Fruit fly (Drosophila melanogaster): ENCODE measurements around the gene osa.

DNA sequence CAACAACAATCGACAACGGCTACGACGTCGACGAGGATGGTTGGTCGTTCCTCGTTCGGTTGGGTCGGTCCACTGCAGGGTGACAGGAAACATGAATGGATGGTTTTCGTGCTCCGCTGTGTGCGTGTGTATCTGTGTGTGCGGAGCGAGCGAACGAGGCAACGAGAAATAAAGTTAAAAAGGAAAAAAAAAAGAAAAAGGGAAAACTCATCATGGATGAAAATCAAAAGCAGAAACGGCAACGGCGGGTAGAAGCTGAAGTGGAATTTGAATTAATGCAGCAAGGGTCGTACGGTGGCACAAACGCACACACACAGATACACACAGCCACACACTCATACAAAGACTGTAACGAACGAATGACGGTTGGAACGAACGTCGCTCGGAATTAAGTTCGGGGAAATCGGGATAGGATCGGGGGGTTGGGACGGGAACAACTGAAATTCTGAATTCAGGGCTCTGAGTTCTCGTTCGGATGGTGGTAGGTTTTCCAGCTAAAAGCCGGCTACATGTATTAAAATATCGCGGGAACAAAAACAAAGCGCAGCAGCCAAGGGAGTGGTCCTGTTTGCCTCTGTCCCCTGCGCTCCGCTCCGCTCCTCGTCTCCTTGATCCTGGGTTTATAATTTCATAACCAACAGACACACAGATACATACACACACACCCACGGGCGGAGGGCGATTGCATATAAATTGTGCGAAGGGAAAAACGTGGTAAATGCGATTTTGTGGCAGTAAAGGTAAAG is 7.1 kb downstream of the osa start:
- TF ChIP-seq CG8478 (optimal IDR thresholded peaks at IDR 0.05) (no peak), CTCF (optimal IDR thresholded peaks at IDR 0.05) (no peak)
